Fruit fly (Drosophila melanogaster) whole organism: ENCODE data around the gene Art1.

Experiments
- CG8478 ChIP-seq: fragments of >200 bp; optimal IDR thresholded peaks from 2 replicates; lab custom pipeline; 2018; ENCODE audit warnings: inconsistent platforms
- Dll ChIP-seq: fragments of >200 bp; optimal IDR thresholded peaks from 2 replicates; lab custom pipeline; 2017
- psq ChIP-seq: fragments of >200 bp; optimal IDR thresholded peaks from 2 replicates; lab custom pipeline; 2017
- usp ChIP-seq: fragments of >200 bp; optimal IDR thresholded peaks from 2 replicates; lab custom pipeline; 2017; ENCODE audit warnings: missing biosample characterization, missing genetic modification characterization, mixed read lengths

DNA sequence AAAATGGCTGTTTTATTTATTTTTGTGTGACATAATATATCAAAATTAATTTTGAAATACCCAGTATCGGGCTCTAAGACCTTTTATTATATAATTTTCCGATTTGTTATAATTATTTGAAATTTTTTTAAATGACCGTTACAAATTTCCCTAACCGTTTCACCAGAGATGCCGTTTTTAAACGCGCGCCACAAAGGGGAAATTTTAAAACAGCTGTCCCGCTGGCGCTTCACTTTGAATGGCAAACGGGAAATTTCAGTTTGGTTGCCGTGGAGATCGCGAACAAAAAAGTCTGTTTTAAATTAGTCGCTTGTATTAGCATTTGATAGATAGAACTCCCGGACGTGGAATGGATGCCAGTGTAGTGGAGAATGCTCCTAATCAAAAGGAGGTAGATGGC is 27.0 kb upstream of the Art1 start, which contains the start of the genes CG14693 and TTLL15:
- TF ChIP-seq psq (lab: Kevin White, UChicago) (no peak), CG8478 (lab: Kevin White, UChicago) (no peak), Dll (lab: Kevin White, UChicago) (no peak), usp (GFP tag; lab: Kevin White, UChicago) (no peak)
